Worm (Caenorhabditis elegans) whole organism, young adult: ENCODE data around the gene trpa-1.

ENCODE experiments used
- B0019.2 ChIP-seq: fragments of 200-800 bp; sonication (Bioruptor generic); conservative IDR thresholded peaks from 2 replicates; pipeline ENCODE4 v1.3.6; 2022; ENCODE audit warnings: missing genetic modification reagents, missing genetic modification characterization, missing compliant biosample characterization
- B0336.3 ChIP-seq: fragments of 200-800 bp; sonication (Bioruptor generic); IDR thresholded peaks from 2 replicates; pipeline ENCODE4 v1.3.6; 2022; ENCODE audit warnings: missing genetic modification characterization, missing compliant biosample characterization
- C06A6.2 ChIP-seq: fragments of 200-800 bp; sonication (Bioruptor generic); conservative IDR thresholded peaks from 2 replicates; pipeline ENCODE4 v1.3.6; 2022; ENCODE audit warnings: missing genetic modification characterization, missing compliant biosample characterization
- F10E7.11 ChIP-seq: sonication (generic microtip); optimal IDR thresholded peaks from 2 replicates; lab custom pipeline; 2017; ENCODE audit warnings: mild to moderate bottlenecking, missing genetic modification characterization, moderate library complexity, missing compliant biosample characterization
- F37B4.10 ChIP-seq: fragments of 200-800 bp; sonication (Bioruptor generic); IDR thresholded peaks from 2 replicates; pipeline ENCODE4 v1.3.6; 2022; ENCODE audit warnings: missing genetic modification characterization, missing compliant biosample characterization
- F39B2.1 ChIP-seq: fragments of 200-800 bp; sonication (Bioruptor generic); IDR thresholded peaks from 2 replicates; pipeline ENCODE4 v1.3.6; 2022; ENCODE audit warnings: missing genetic modification reagents, missing genetic modification characterization, missing compliant biosample characterization
- F49E8.2 ChIP-seq: sonication (generic microtip); optimal IDR thresholded peaks from 3 replicates; lab custom pipeline; 2017; ENCODE audit warnings: missing genetic modification characterization, mild to moderate bottlenecking, missing compliant biosample characterization, antibody characterized with exemption, moderate library complexity; ENCODE audit not compliant: insufficient read depth
- F57C9.4 ChIP-seq: sonication (generic microtip); optimal IDR thresholded peaks from 2 replicates; lab custom pipeline; 2017; ENCODE audit warnings: mild to moderate bottlenecking, missing genetic modification characterization, missing compliant biosample characterization
- Y53F4B.3 ChIP-seq: fragments of 200-800 bp; sonication (Bioruptor generic); IDR thresholded peaks from 2 replicates; pipeline ENCODE4 v1.3.6; 2022; ENCODE audit warnings: missing genetic modification reagents, missing genetic modification characterization, missing compliant biosample characterization
- Y53G8AR.9 ChIP-seq: fragments of 200-800 bp; sonication (Bioruptor generic); conservative IDR thresholded peaks from 2 replicates; pipeline ENCODE4 v1.3.6; 2022; ENCODE audit warnings: missing genetic modification reagents, missing genetic modification characterization, missing compliant biosample characterization
- Y79H2A.3 ChIP-seq: fragments of 200-800 bp; sonication (Bioruptor generic); conservative IDR thresholded peaks from 2 replicates; pipeline ENCODE4 v1.3.6; 2022; ENCODE audit warnings: missing genetic modification reagents, missing genetic modification characterization, missing compliant biosample characterization
- ZK185.1 ChIP-seq: sonication (generic microtip); optimal IDR thresholded peaks from 2 replicates; lab custom pipeline; 2016; ENCODE audit warnings: mild to moderate bottlenecking, missing genetic modification characterization, missing compliant biosample characterization; ENCODE audit not compliant: poor library complexity, severe bottlenecking
- aptf-2 ChIP-seq: fragments of 200-800 bp; sonication (Bioruptor generic); conservative IDR thresholded peaks from 2 replicates; pipeline ENCODE4 v1.3.6; 2022; ENCODE audit warnings: missing genetic modification reagents, missing genetic modification characterization, missing compliant biosample characterization
- attf-5 ChIP-seq: fragments of 200-800 bp; sonication (Bioruptor generic); optimal IDR thresholded peaks from 2 replicates; lab custom pipeline; 2018; ENCODE audit warnings: mild to moderate bottlenecking, missing genetic modification characterization, missing compliant biosample characterization
- bed-1 ChIP-seq: fragments of 200-800 bp; sonication (Bioruptor generic); IDR thresholded peaks from 2 replicates; pipeline ENCODE4 v1.3.6; 2022; ENCODE audit warnings: missing genetic modification reagents, missing genetic modification characterization, missing compliant biosample characterization
- bed-2 ChIP-seq: fragments of 200-800 bp; sonication (Bioruptor generic); IDR thresholded peaks from 2 replicates; pipeline ENCODE4 v1.3.6; 2022; ENCODE audit warnings: missing genetic modification reagents, missing genetic modification characterization, missing compliant biosample characterization
- ccch-3 ChIP-seq: fragments of 200-800 bp; sonication (Bioruptor generic); optimal IDR thresholded peaks from 2 replicates; lab custom pipeline; 2018; ENCODE audit warnings: mild to moderate bottlenecking, missing genetic modification characterization, missing compliant biosample characterization
- cebp-1 ChIP-seq, 2 experiments: fragments of 200-800 bp in 1 of 2; sonication (Bioruptor generic) in 1 of 2; sonication (generic microtip) in 1 of 2; IDR thresholded peaks in 1 of 2; optimal IDR thresholded peaks in 1 of 2; 2 replicates each; pipeline versions ENCODE4 v1.3.6 to Lab custom; 2017 to 2022; ENCODE audit warnings: missing compliant biosample characterization in 2 of 2, missing genetic modification characterization in 2 of 2, mild to moderate bottlenecking in 1 of 2, missing genetic modification reagents in 1 of 2, moderate library complexity in 1 of 2
- ceh-100 ChIP-seq: fragments of 200-800 bp; sonication (Bioruptor generic); IDR thresholded peaks from 2 replicates; pipeline ENCODE4 v1.3.6; 2022; ENCODE audit warnings: missing genetic modification reagents, missing genetic modification characterization, missing compliant biosample characterization
- ceh-58 ChIP-seq: fragments of 200-800 bp; sonication (Bioruptor generic); IDR thresholded peaks from 2 replicates; pipeline ENCODE4 v1.3.6; 2022; ENCODE audit warnings: missing genetic modification characterization, missing compliant biosample characterization
- ceh-91 ChIP-seq: fragments of 200-800 bp; sonication (Bioruptor generic); IDR thresholded peaks from 2 replicates; pipeline ENCODE4 v1.3.6; 2022; ENCODE audit warnings: missing genetic modification reagents, missing genetic modification characterization, missing compliant biosample characterization
- chd-7 ChIP-seq: sonication (generic microtip); optimal IDR thresholded peaks from 2 replicates; lab custom pipeline; 2016; ENCODE audit warnings: mild to moderate bottlenecking, missing genetic modification characterization, moderate library complexity, missing compliant biosample characterization
- dpff-1 ChIP-seq: sonication (generic microtip); optimal IDR thresholded peaks from 2 replicates; lab custom pipeline; 2017; ENCODE audit warnings: mild to moderate bottlenecking, missing genetic modification characterization, missing compliant biosample characterization
- egrh-3 ChIP-seq: fragments of 200-800 bp; sonication (Bioruptor generic); IDR thresholded peaks from 2 replicates; pipeline ENCODE4 v1.3.6; 2022; ENCODE audit warnings: missing genetic modification reagents, missing genetic modification characterization, missing compliant biosample characterization
- fkh-3 ChIP-seq: sonication (generic microtip); optimal IDR thresholded peaks from 2 replicates; lab custom pipeline; 2016; ENCODE audit warnings: mild to moderate bottlenecking, missing genetic modification characterization, missing compliant biosample characterization
- gei-17 ChIP-seq: fragments of 200-800 bp; sonication (Bioruptor generic); optimal IDR thresholded peaks from 2 replicates; lab custom pipeline; 2018; ENCODE audit warnings: mild to moderate bottlenecking, missing genetic modification characterization, missing compliant biosample characterization
- hmg-20 ChIP-seq: fragments of 200-800 bp; sonication (Bioruptor generic); IDR thresholded peaks from 2 replicates; pipeline ENCODE4 v1.3.6; 2022; ENCODE audit warnings: missing genetic modification reagents, missing genetic modification characterization, missing compliant biosample characterization
- lin-35 ChIP-seq, 3 experiments: fragments of 150-350 bp in 2 of 3; sonication (generic microtip) in 1 of 3; optimal IDR thresholded peaks; 2 replicates each; lab custom pipeline; 2014 to 2018; ENCODE audit warnings: missing biosample characterization in 3 of 3, missing genetic modification characterization in 3 of 3, missing genetic modification reagents in 3 of 3
- lin-40 ChIP-seq: sonication (generic microtip); optimal IDR thresholded peaks from 2 replicates; lab custom pipeline; 2016; ENCODE audit warnings: missing genetic modification characterization, mild to moderate bottlenecking, missing compliant biosample characterization, missing genotype, missing genetic modification reagents
- lir-1 ChIP-seq: fragments of 200-800 bp; sonication (Bioruptor generic); conservative IDR thresholded peaks from 2 replicates; pipeline ENCODE4 v1.3.6; 2022; ENCODE audit warnings: missing genetic modification reagents, missing genetic modification characterization, missing compliant biosample characterization
- lsl-1 ChIP-seq: fragments of 200-800 bp; sonication (Bioruptor generic); optimal IDR thresholded peaks from 2 replicates; lab custom pipeline; 2018; ENCODE audit warnings: mild to moderate bottlenecking, missing genetic modification characterization, moderate library complexity, missing compliant biosample characterization
- madf-10 ChIP-seq: sonication (generic microtip); optimal IDR thresholded peaks from 2 replicates; lab custom pipeline; 2016; ENCODE audit warnings: mild to moderate bottlenecking, missing genetic modification characterization, missing compliant biosample characterization
- madf-3 ChIP-seq: fragments of 200-800 bp; sonication (Bioruptor generic); IDR thresholded peaks from 2 replicates; pipeline ENCODE4 v1.3.6; 2022; ENCODE audit warnings: missing genetic modification reagents, missing genetic modification characterization, missing compliant biosample characterization
- madf-8 ChIP-seq: fragments of 200-800 bp; sonication (Bioruptor generic); conservative IDR thresholded peaks from 2 replicates; pipeline ENCODE4 v1.3.6; 2022; ENCODE audit warnings: missing genetic modification reagents, missing genetic modification characterization, missing compliant biosample characterization
- mcd-1 ChIP-seq: fragments of 200-800 bp; sonication (Bioruptor generic); IDR thresholded peaks from 2 replicates; pipeline ENCODE4 v1.3.6; 2022; ENCODE audit warnings: missing genetic modification reagents, missing genetic modification characterization, missing compliant biosample characterization
- mel-28 ChIP-seq: sonication (generic microtip); optimal IDR thresholded peaks from 2 replicates; lab custom pipeline; 2016; ENCODE audit warnings: borderline replicate concordance, mild to moderate bottlenecking, missing genetic modification characterization, missing compliant biosample characterization
- pha-4 ChIP-seq: fragments of 150-350 bp; sonication (generic microtip); optimal IDR thresholded peaks from 2 replicates; lab custom pipeline; 2014; ENCODE audit warnings: missing biosample characterization, missing genetic modification reagents, missing genetic modification characterization
- rec-8 ChIP-seq, 2 experiments: sonication (generic microtip); optimal IDR thresholded peaks; 2 replicates each; lab custom pipeline; 2016; ENCODE audit warnings: mild to moderate bottlenecking in 2 of 2, missing genetic modification characterization in 2 of 2, missing genetic modification reagents in 2 of 2, missing genotype in 2 of 2, missing biosample characterization in 1 of 2, missing compliant biosample characterization in 1 of 2, moderate library complexity in 1 of 2
- repo-1 ChIP-seq: sonication (generic microtip); optimal IDR thresholded peaks from 2 replicates; lab custom pipeline; 2017; ENCODE audit warnings: mild to moderate bottlenecking, missing genetic modification characterization, missing compliant biosample characterization
- snpc-1.3 ChIP-seq: sonication (generic microtip); optimal IDR thresholded peaks from 2 replicates; lab custom pipeline; 2017; ENCODE audit warnings: missing genetic modification characterization, mild to moderate bottlenecking, missing compliant biosample characterization, antibody characterized with exemption, moderate library complexity, missing genotype, missing genetic modification reagents; ENCODE audit not compliant: insufficient read depth
- sptf-2 ChIP-seq: fragments of 200-800 bp; sonication (Bioruptor generic); optimal IDR thresholded peaks from 2 replicates; lab custom pipeline; 2018; ENCODE audit warnings: mild to moderate bottlenecking, missing genetic modification characterization, missing compliant biosample characterization
- tlf-1 ChIP-seq: fragments of 200-800 bp; sonication (Bioruptor generic); optimal IDR thresholded peaks from 2 replicates; lab custom pipeline; 2018; ENCODE audit warnings: mild to moderate bottlenecking, missing genetic modification characterization, missing compliant biosample characterization
- zim-3 ChIP-seq: sonication (generic microtip); optimal IDR thresholded peaks from 2 replicates; lab custom pipeline; 2017; ENCODE audit warnings: mild to moderate bottlenecking, missing genetic modification characterization, moderate library complexity, missing compliant biosample characterization
- ztf-18 ChIP-seq: sonication (generic microtip); optimal IDR thresholded peaks from 2 replicates; lab custom pipeline; 2016; ENCODE audit warnings: missing genotype, mild to moderate bottlenecking, missing genetic modification characterization, missing compliant biosample characterization
- ztf-26 ChIP-seq: sonication (generic microtip); optimal IDR thresholded peaks from 2 replicates; lab custom pipeline; 2017; ENCODE audit warnings: missing genetic modification characterization, missing compliant biosample characterization
- ztf-6 ChIP-seq: fragments of 200-800 bp; sonication (Bioruptor generic); IDR thresholded peaks from 2 replicates; pipeline ENCODE4 v1.3.6; 2022; ENCODE audit warnings: missing genetic modification reagents, missing genetic modification characterization, missing compliant biosample characterization

The trpa-1 gene

DNA sequence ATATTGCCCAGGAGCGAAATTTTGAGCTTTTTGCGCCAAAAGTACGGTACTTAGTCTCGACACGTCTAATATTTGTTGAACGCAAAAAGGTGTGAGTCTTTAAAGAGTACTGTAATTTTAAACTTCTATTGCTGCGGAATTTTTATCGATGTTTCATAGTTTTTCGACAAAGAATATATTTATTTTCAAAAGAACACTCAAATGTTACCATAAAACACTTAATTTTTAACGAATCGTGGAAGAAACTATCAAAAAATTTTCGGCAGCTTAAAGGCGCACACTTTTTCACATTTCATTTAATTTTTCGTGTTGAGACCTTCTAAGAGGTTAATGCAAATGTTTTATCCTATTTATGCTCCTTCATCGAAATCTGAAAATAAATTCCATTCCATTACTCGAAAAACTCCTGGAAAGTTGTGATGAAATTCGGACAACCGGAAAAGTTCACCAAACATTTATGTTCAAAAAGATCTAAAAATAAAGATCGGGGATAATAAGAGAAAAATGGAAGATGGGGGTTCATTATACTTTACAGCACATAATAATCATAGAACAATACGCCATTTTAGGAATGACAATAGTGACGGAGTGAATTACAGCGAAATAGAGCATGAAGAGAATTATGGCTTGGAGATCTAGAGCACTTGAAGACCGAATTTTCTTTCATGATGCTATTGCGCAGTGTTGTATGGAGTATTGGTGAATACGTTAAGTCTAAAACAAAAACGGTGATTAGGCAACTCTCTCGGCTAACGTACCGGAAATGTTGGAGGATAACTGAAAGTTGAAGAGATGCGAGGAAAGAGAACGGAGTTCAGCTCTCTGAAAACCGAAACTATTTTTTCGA lies 44.0 kb upstream of the trpa-1 start (continued):
- peak in 2 of 3 experiments; percentile 31 to 66 for TF ChIP-seq lin-35 (GFP tag; optimal IDR thresholded peaks at IDR 0.05; lab: Kevin White, UChicago)
- TF ChIP-seq madf-3 (GFP tag; lab: Robert Waterston, UW) = peak; percentile 64
- no peak for TF ChIP-seq F57C9.4 (tag; lab: Kevin White, UChicago)
- TF ChIP-seq pha-4 = peak; percentile 53
- TF ChIP-seq rec-8 (tag; optimal IDR thresholded peaks at IDR 0.05; lab: Kevin White, UChicago) = no peak
- TF ChIP-seq gei-17 (GFP tag; lab: Kevin White, UChicago) = no peak
- peak; percentile 92 for TF ChIP-seq Y79H2A.3 (GFP tag; lab: Robert Waterston, UW)
- no peak for TF ChIP-seq ztf-26
- TF ChIP-seq sptf-2 = no peak
- TF ChIP-seq ceh-58 (GFP tag; lab: Robert Waterston, UW) = peak; percentile 63; the same call in 1 of the 2 replicates
- TF ChIP-seq tlf-1 (GFP tag; lab: Kevin White, UChicago) = peak; percentile 46
- peak; percentile 80 for TF ChIP-seq F39B2.1 (GFP tag; lab: Robert Waterston, UW)
- no peak for TF ChIP-seq snpc-1.3 (tag; lab: Kevin White, UChicago)
- TF ChIP-seq Y53G8AR.9 = peak; percentile 70; the same call in 1 of the 2 replicates
- no peak for TF ChIP-seq lir-1 (GFP tag; lab: Robert Waterston, UW)
- TF ChIP-seq bed-1 (GFP tag; lab: Robert Waterston, UW) = no peak
- TF ChIP-seq bed-2 (GFP tag; lab: Robert Waterston, UW) = no peak
- peak; percentile 72 for TF ChIP-seq B0336.3 (GFP tag; lab: Robert Waterston, UW)
- TF ChIP-seq attf-5 (GFP tag; lab: Kevin White, UChicago) = no peak
- no peak; the same call in 1 of the 2 replicates for TF ChIP-seq B0019.2 (GFP tag; lab: Robert Waterston, UW)
- no peak for TF ChIP-seq cebp-1 (GFP tag; IDR thresholded peaks at IDR 0.05; lab: Robert Waterston, UW)
- TF ChIP-seq cebp-1 (tag; optimal IDR thresholded peaks at IDR 0.05; lab: Kevin White, UChicago) = peak; percentile 55
- TF ChIP-seq lsl-1 (GFP tag; lab: Kevin White, UChicago) = peak; percentile 27
- TF ChIP-seq ZK185.1 (tag; lab: Kevin White, UChicago) = peak; percentile 53
- no peak for TF ChIP-seq fkh-3
- no peak for TF ChIP-seq ceh-100 (GFP tag; lab: Robert Waterston, UW)
- no peak for TF ChIP-seq madf-10
- TF ChIP-seq ccch-3 (GFP tag; lab: Kevin White, UChicago) = no peak
- no peak for TF ChIP-seq mel-28 (tag; lab: Kevin White, UChicago)
- no peak for TF ChIP-seq zim-3 (tag; lab: Kevin White, UChicago)
- no peak for TF ChIP-seq egrh-3 (GFP tag; lab: Robert Waterston, UW)
- TF ChIP-seq mcd-1 (GFP tag; lab: Robert Waterston, UW) = peak; percentile 12; the same call in 1 of the 2 replicates
- no peak for TF ChIP-seq aptf-2 (GFP tag; lab: Robert Waterston, UW)
- no peak for TF ChIP-seq ztf-6 (GFP tag; lab: Robert Waterston, UW)
- TF ChIP-seq lin-40 (tag; lab: Kevin White, UChicago) = no peak
- TF ChIP-seq F37B4.10 (GFP tag; lab: Robert Waterston, UW) = no peak
- no peak for TF ChIP-seq dpff-1
- no peak; the same call in 1 of the 2 replicates for TF ChIP-seq C06A6.2 (GFP tag; lab: Robert Waterston, UW)
- TF ChIP-seq madf-8 (GFP tag; lab: Robert Waterston, UW) = peak; percentile 31
- TF ChIP-seq F49E8.2 (tag; lab: Kevin White, UChicago) = peak; percentile 89
- no peak for TF ChIP-seq ztf-18 (tag; lab: Kevin White, UChicago)
- TF ChIP-seq F10E7.11 (tag; lab: Kevin White, UChicago) = no peak
- TF ChIP-seq Y53F4B.3 (GFP tag; lab: Robert Waterston, UW) = no peak
- TF ChIP-seq ceh-91 (GFP tag; lab: Robert Waterston, UW) = no peak
- TF ChIP-seq hmg-20 (GFP tag; lab: Robert Waterston, UW) = no peak
- TF ChIP-seq repo-1 = peak; percentile 64
- TF ChIP-seq chd-7 = peak; percentile 14
